Worm (Caenorhabditis elegans) whole organism, young adult: ENCODE measurements around the gene cyp-44A1.

Experiments used
- B0261.1 ChIP-seq: sonication (generic microtip); optimal IDR thresholded peaks from 2 replicates; lab custom pipeline; 2016; ENCODE audit warnings: mild to moderate bottlenecking, missing genetic modification characterization, moderate library complexity, missing compliant biosample characterization
- F10E7.11 ChIP-seq: sonication (generic microtip); optimal IDR thresholded peaks from 2 replicates; lab custom pipeline; 2017; ENCODE audit warnings: mild to moderate bottlenecking, missing genetic modification characterization, moderate library complexity, missing compliant biosample characterization
- F49E8.2 ChIP-seq: sonication (generic microtip); optimal IDR thresholded peaks from 3 replicates; lab custom pipeline; 2017; ENCODE audit warnings: missing genetic modification characterization, mild to moderate bottlenecking, missing compliant biosample characterization, antibody characterized with exemption, moderate library complexity; ENCODE audit not compliant: insufficient read depth
- K12H6.12 ChIP-seq: fragments of 200-800 bp; sonication (Bioruptor generic); optimal IDR thresholded peaks from 2 replicates; lab custom pipeline; 2018; ENCODE audit warnings: mild to moderate bottlenecking, missing genetic modification characterization, missing compliant biosample characterization
- die-1 ChIP-seq: sonication (generic microtip); optimal IDR thresholded peaks from 2 replicates; lab custom pipeline; 2016; ENCODE audit warnings: missing genotype, mild to moderate bottlenecking, missing genetic modification characterization, missing compliant biosample characterization
- dpl-1 ChIP-seq: fragments of 150-350 bp; optimal IDR thresholded peaks from 2 replicates; lab custom pipeline; 2014; ENCODE audit warnings: missing biosample characterization, missing genetic modification reagents, missing genetic modification characterization
- lag-1 ChIP-seq: fragments of 200-800 bp; sonication (Bioruptor generic); IDR thresholded peaks from 2 replicates; pipeline ENCODE4 v1.3.6; 2022; ENCODE audit warnings: missing genetic modification reagents, missing genetic modification characterization, missing compliant biosample characterization
- lin-40 ChIP-seq: sonication (generic microtip); optimal IDR thresholded peaks from 2 replicates; lab custom pipeline; 2016; ENCODE audit warnings: missing genetic modification characterization, mild to moderate bottlenecking, missing compliant biosample characterization, missing genotype, missing genetic modification reagents
- lin-54 ChIP-seq: fragments of 200-800 bp; sonication (Bioruptor generic); optimal IDR thresholded peaks from 2 replicates; lab custom pipeline; 2018; ENCODE audit warnings: mild to moderate bottlenecking, missing genetic modification characterization, missing compliant biosample characterization
- snpc-1.3 ChIP-seq: sonication (generic microtip); optimal IDR thresholded peaks from 2 replicates; lab custom pipeline; 2017; ENCODE audit warnings: missing genetic modification characterization, mild to moderate bottlenecking, missing compliant biosample characterization, antibody characterized with exemption, moderate library complexity, missing genotype, missing genetic modification reagents; ENCODE audit not compliant: insufficient read depth
- xnd-1 ChIP-seq: sonication (generic microtip); optimal IDR thresholded peaks from 2 replicates; lab custom pipeline; 2016; ENCODE audit warnings: missing genotype, missing genetic modification reagents, missing genetic modification characterization, missing compliant biosample characterization
- ztf-22 ChIP-seq: fragments of 200-800 bp; sonication (Bioruptor generic); optimal IDR thresholded peaks from 2 replicates; lab custom pipeline; 2018; ENCODE audit warnings: mild to moderate bottlenecking, missing genetic modification characterization, moderate library complexity, missing compliant biosample characterization

DNA sequence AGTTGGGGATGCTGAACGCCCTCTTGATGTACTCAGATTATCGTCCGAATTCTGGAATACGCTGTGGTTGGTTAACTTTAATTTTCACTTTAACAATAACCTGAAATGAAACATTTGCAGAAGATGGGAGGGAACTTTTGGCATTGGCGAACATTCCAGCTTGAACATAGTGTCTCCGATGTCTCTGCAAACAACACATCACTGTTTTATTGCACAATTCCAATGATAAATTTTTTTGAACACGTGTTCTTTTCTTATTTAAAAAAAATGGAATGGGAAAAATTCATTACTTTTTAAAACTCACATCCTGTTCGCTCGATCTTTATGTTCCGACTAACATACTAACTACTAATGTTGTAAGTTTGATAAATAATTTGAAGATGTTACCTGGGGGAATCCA, 3.4 kb upstream of the cyp-44A1 start, which contains the start of gene fzy-1:
- TF ChIP-seq F49E8.2 (tag; lab: Kevin White, UChicago), result no peak
- TF ChIP-seq xnd-1 (tag; lab: Kevin White, UChicago), result no peak
- TF ChIP-seq ztf-22 (GFP tag; lab: Kevin White, UChicago), result no peak
- TF ChIP-seq lin-40 (tag; lab: Kevin White, UChicago), result no peak
- no peak for TF ChIP-seq dpl-1
- no peak for TF ChIP-seq F10E7.11 (tag; lab: Kevin White, UChicago)
- TF ChIP-seq B0261.1 (tag; lab: Kevin White, UChicago), result no peak
- no peak for TF ChIP-seq lag-1
- no peak for TF ChIP-seq K12H6.12 (tag; lab: Kevin White, UChicago)
- TF ChIP-seq lin-54 (GFP tag; lab: Kevin White, UChicago), result no peak
- no peak for TF ChIP-seq snpc-1.3 (tag; lab: Kevin White, UChicago)
- TF ChIP-seq die-1 (tag; lab: Kevin White, UChicago), result no peak
